Fruit fly (Drosophila melanogaster): ENCODE data around the gene Cpr78Cb.

The Cpr78Cb gene

dm6 chr3L:21256062-21257023 is 37.9 kb upstream of the Cpr78Cb start (continued):
- peak; percentile 30 for TF ChIP-seq Smox (GFP tag; optimal IDR thresholded peaks at IDR 0.05)
- TF ChIP-seq Hr38 (GFP tag; optimal IDR thresholded peaks at IDR 0.05) = no peak
- TF ChIP-seq eg (GFP tag; IDR thresholded peaks at IDR 0.05) = no peak
- TF ChIP-seq Hr39 (GFP tag; optimal IDR thresholded peaks at IDR 0.05) = peak; percentile 22
- TF ChIP-seq CG32006 (GFP tag; optimal IDR thresholded peaks at IDR 0.05) = no peak
- peak; percentile 15 for TF ChIP-seq CG31627 (GFP tag; optimal IDR thresholded peaks at IDR 0.05)
- no peak for TF ChIP-seq Hr4 (GFP tag; optimal IDR thresholded peaks at IDR 0.05)
- TF ChIP-seq CG1621 (tag; optimal IDR thresholded peaks at IDR 0.05) = no peak
- peak; percentile 57 for TF ChIP-seq Met (GFP tag; optimal IDR thresholded peaks at IDR 0.05)
- TF ChIP-seq svp (GFP tag) = peak; percentile 75
- no peak for TF ChIP-seq CG8319 (GFP tag; optimal IDR thresholded peaks at IDR 0.05)
- TF ChIP-seq lz (GFP tag; optimal IDR thresholded peaks at IDR 0.05) = peak; percentile 20
- no peak for TF ChIP-seq CG4318 (GFP tag; optimal IDR thresholded peaks at IDR 0.05)
- TF ChIP-seq Sox15 (GFP tag; optimal IDR thresholded peaks at IDR 0.05) = no peak
- TF ChIP-seq CG11294 (GFP tag; IDR thresholded peaks at IDR 0.05) = no peak
- TF ChIP-seq vri (GFP tag; optimal IDR thresholded peaks at IDR 0.05) = peak; percentile 38
- TF ChIP-seq Ets21C (GFP tag; optimal IDR thresholded peaks at IDR 0.05) = no peak
- no peak for TF ChIP-seq ss (GFP tag; optimal IDR thresholded peaks at IDR 0.05)
- no peak for TF ChIP-seq cyc (GFP tag; optimal IDR thresholded peaks at IDR 0.05)
- no peak for TF ChIP-seq CG11762 (GFP tag; optimal IDR thresholded peaks at IDR 0.05; ENCODE audit: insufficient read depth)
- no peak for TF ChIP-seq achi (GFP tag; optimal IDR thresholded peaks at IDR 0.05)
- no peak for TF ChIP-seq CG6163 (GFP tag; IDR thresholded peaks at IDR 0.05)
- TF ChIP-seq CG6854 (GFP tag; optimal IDR thresholded peaks at IDR 0.05) = peak; percentile 13
- TF ChIP-seq OdsH (GFP tag; optimal IDR thresholded peaks at IDR 0.05) = no peak
- TF ChIP-seq CG9139 (GFP tag; optimal IDR thresholded peaks at IDR 0.05) = no peak

dm6 chr3L:21257731-21258130 is 36.6 kb upstream of the Cpr78Cb start, which contains the start of gene CG43218:
Gene CG43218 (plus strand): TSS chr3L:21258020.
- TF ChIP-seq Eip78C (GFP tag) (peak; percentile 65), fd85E (GFP tag; optimal IDR thresholded peaks at IDR 0.05) (no peak), dsx (GFP tag; optimal IDR thresholded peaks at IDR 0.05; ENCODE audit: poor library complexity, severe bottlenecking) (peak; percentile 45), Ets21C (GFP tag; optimal IDR thresholded peaks at IDR 0.05) (no peak), CG10669 (GFP tag; optimal IDR thresholded peaks at IDR 0.05) (no peak), Hr4 (GFP tag; optimal IDR thresholded peaks at IDR 0.05) (no peak)

dm6 chr3L:21259257-21259656 is 35.0 kb upstream of the Cpr78Cb start:
- TF ChIP-seq topi (GFP tag; optimal IDR thresholded peaks at IDR 0.05) (no peak), CG16779 (tag; optimal IDR thresholded peaks at IDR 0.05) (no peak), Hr4 (GFP tag; optimal IDR thresholded peaks at IDR 0.05) (peak; percentile 77), ss (GFP tag; optimal IDR thresholded peaks at IDR 0.05) (no peak), CG8119 (GFP tag; IDR thresholded peaks at IDR 0.05) (peak; percentile 72), Blimp-1 (GFP tag; optimal IDR thresholded peaks at IDR 0.05) (no peak), Hr38 (GFP tag; optimal IDR thresholded peaks at IDR 0.05) (no peak), CG11762 (GFP tag; optimal IDR thresholded peaks at IDR 0.05; ENCODE audit: insufficient read depth) (no peak), CG32006 (GFP tag; optimal IDR thresholded peaks at IDR 0.05) (peak; percentile 84), CG9139 (GFP tag; optimal IDR thresholded peaks at IDR 0.05) (no peak), achi (GFP tag; optimal IDR thresholded peaks at IDR 0.05) (peak; percentile 18), Eip93F (GFP tag; optimal IDR thresholded peaks at IDR 0.05) (no peak), eg (GFP tag; IDR thresholded peaks at IDR 0.05) (peak; percentile 55; the same call in 2 of the 3 replicates), Sox15 (GFP tag; optimal IDR thresholded peaks at IDR 0.05) (no peak), Eip75B (GFP tag; optimal IDR thresholded peaks at IDR 0.05) (no peak), Gug (GFP tag; IDR thresholded peaks at IDR 0.05) (no peak), fd59A (GFP tag; optimal IDR thresholded peaks at IDR 0.05) (no peak), vri (GFP tag; optimal IDR thresholded peaks at IDR 0.05) (no peak), dac (GFP tag; optimal IDR thresholded peaks at IDR 0.05) (peak; percentile 55), Sox14 (GFP tag; optimal IDR thresholded peaks at IDR 0.05) (no peak), CG7368 (GFP tag; optimal IDR thresholded peaks at IDR 0.05) (peak; percentile 1), CG11902 (GFP tag; optimal IDR thresholded peaks at IDR 0.05) (no peak), CG8319 (GFP tag; optimal IDR thresholded peaks at IDR 0.05) (no peak), Eip78C (GFP tag) (peak; percentile 88), svp (GFP tag) (no peak), acj6 (GFP tag; optimal IDR thresholded peaks at IDR 0.05) (no peak), Ets21C (GFP tag; optimal IDR thresholded peaks at IDR 0.05) (no peak), Hr39 (GFP tag; optimal IDR thresholded peaks at IDR 0.05) (no peak), CG6792 (GFP tag; optimal IDR thresholded peaks at IDR 0.05) (no peak), dsx (GFP tag; optimal IDR thresholded peaks at IDR 0.05; ENCODE audit: poor library complexity, severe bottlenecking) (no peak), pdm3 (GFP tag; optimal IDR thresholded peaks at IDR 0.05) (peak; percentile 13), CG8632 (GFP tag; optimal IDR thresholded peaks at IDR 0.05) (no peak)
